Worm (Caenorhabditis elegans): ENCODE results near the gene T25B2.2.
A peak's percentile ranks its signal among the peaks of the same experiment; 100 is the strongest.

Gene T25B2.2

ce11 chrX:6208463-6208862 is 39.0 kb downstream of the T25B2.2 start, which contains the start of gene C14F11.7:
C14F11.7 (minus strand) TSS chrX:6208563.
- no peak for TF ChIP-seq cebp-1 (GFP tag; IDR thresholded peaks at IDR 0.05)
- no peak for TF ChIP-seq cebp-1 (tag; optimal IDR thresholded peaks at IDR 0.05)

ce11 chrX:6211322-6211820 is 41.9 kb downstream of the T25B2.2 start:
- TF ChIP-seq xnd-1 (tag; optimal IDR thresholded peaks at IDR 0.05), result no peak
- TF ChIP-seq zim-3 (tag; optimal IDR thresholded peaks at IDR 0.05), result no peak
- TF ChIP-seq repo-1 (tag; optimal IDR thresholded peaks at IDR 0.05), result no peak
- no peak for TF ChIP-seq lin-40 (tag; optimal IDR thresholded peaks at IDR 0.05)
- no peak for TF ChIP-seq let-526 (GFP tag; IDR thresholded peaks at IDR 0.05)
- TF ChIP-seq bed-1 (GFP tag; IDR thresholded peaks at IDR 0.05), result no peak
- TF ChIP-seq cebp-2 (GFP tag; IDR thresholded peaks at IDR 0.05), result no peak
- no peak for TF ChIP-seq F33H1.4 (GFP tag; IDR thresholded peaks at IDR 0.05)
- TF ChIP-seq aptf-3 (GFP tag; IDR thresholded peaks at IDR 0.05), result no peak
- TF ChIP-seq ztf-18 (tag; optimal IDR thresholded peaks at IDR 0.05), result no peak
- no peak for TF ChIP-seq nhr-120 (GFP tag; IDR thresholded peaks at IDR 0.05)
- no peak for TF ChIP-seq unc-62 (GFP tag; optimal IDR thresholded peaks at IDR 0.05)
- TF ChIP-seq B0261.1 (tag; optimal IDR thresholded peaks at IDR 0.05), result no peak
- no peak for TF ChIP-seq madf-8 (GFP tag; conservative IDR thresholded peaks at IDR 0.05)
- no peak for TF ChIP-seq B0035.1 (tag; optimal IDR thresholded peaks at IDR 0.05)
- no peak for TF ChIP-seq ztf-6 (GFP tag; IDR thresholded peaks at IDR 0.05)

DNA sequence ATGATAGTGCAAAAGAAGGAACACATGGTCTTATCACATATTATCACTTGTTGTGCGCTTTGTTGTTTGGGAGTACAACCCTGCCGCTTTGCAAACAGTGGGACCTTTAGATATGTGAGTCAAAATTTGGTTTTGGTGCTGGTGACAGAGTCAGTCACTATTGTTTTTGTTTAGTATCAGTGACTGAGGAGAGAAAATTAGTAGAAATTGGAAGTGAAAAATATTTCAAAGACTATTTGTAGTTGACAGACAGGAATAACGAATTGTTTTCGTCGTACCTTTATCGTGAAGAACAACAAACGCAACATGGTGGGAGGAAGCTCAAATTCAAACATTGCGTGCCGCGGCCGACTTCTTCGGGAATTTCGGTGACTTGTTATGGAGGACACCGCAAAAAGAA is 47.1 kb downstream of the T25B2.2 start, which contains the start of gene lrch-1:
lrch-1 (minus strand) TSS at position 101 of the 400 bp plus-strand sequence.
- TF ChIP-seq pha-4 (tag; optimal IDR thresholded peaks at IDR 0.05), result no peak

DNA sequence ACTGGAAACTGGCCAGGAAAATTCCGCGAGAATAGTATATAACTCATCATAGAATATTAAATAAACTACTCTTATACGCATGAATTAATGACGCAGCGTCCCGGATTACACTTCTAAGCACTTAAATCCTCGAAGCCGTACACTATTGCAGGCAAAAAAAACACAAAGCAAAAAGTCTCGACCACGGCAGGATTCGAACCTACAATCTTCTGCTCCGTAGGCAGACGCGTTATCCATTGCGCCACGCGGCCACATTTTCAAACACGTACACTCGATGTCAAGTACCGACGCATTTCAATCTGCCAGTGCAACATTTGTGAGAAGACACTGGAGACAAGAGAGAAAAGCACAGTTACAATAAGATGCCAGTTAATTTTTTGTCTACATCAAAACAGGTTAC is 50.4 kb downstream of the T25B2.2 start:
- TF ChIP-seq fkh-3 (tag; optimal IDR thresholded peaks at IDR 0.05) (no peak), unc-130 (GFP tag; optimal IDR thresholded peaks at IDR 0.05) (peak; percentile 15), hmg-1.2 (GFP tag; IDR thresholded peaks at IDR 0.05) (peak; percentile 66), ceh-100 (GFP tag; IDR thresholded peaks at IDR 0.05) (no peak), efl-1 (GFP tag; optimal IDR thresholded peaks at IDR 0.05) (no peak), zfh-2 (GFP tag; conservative IDR thresholded peaks at IDR 0.05) (no peak), nhr-179 (tag; optimal IDR thresholded peaks at IDR 0.05) (peak; percentile 15), athp-1 (tag; optimal IDR thresholded peaks at IDR 0.05) (peak; percentile 17), lin-35 (GFP tag; optimal IDR thresholded peaks at IDR 0.05) (no peak), lag-1 (GFP tag; IDR thresholded peaks at IDR 0.05) (no peak), F39B2.1 (GFP tag; IDR thresholded peaks at IDR 0.05) (no peak), ceh-40 (GFP tag; IDR thresholded peaks at IDR 0.05) (0 out of 2 replicates have a peak, but pooled peaks have one; percentile 18), mxl-1 (tag; optimal IDR thresholded peaks at IDR 0.05) (peak; percentile 43), chd-7 (tag; optimal IDR thresholded peaks at IDR 0.05) (peak; percentile 63), lin-40 (tag; optimal IDR thresholded peaks at IDR 0.05) (peak; percentile 63), tbx-9 (tag; optimal IDR thresholded peaks at IDR 0.05; ENCODE audit: borderline replicate concordance) (no peak), D2030.7 (GFP tag; IDR thresholded peaks at IDR 0.05) (peak; percentile 35; the same call in 1 of the 2 replicates), F33H1.4 (GFP tag; IDR thresholded peaks at IDR 0.05) (no peak), C06A6.2 (GFP tag; conservative IDR thresholded peaks at IDR 0.05) (no peak), die-1 (tag; optimal IDR thresholded peaks at IDR 0.05) (peak; percentile 78), ceh-79 (tag; optimal IDR thresholded peaks at IDR 0.05) (peak; percentile 20), K11D2.4 (GFP tag; IDR thresholded peaks at IDR 0.05) (0 out of 2 replicates have a peak, but pooled peaks have one; percentile 18), nhr-90 (tag; optimal IDR thresholded peaks at IDR 0.05) (peak; percentile 85), ztf-22 (GFP tag; optimal IDR thresholded peaks at IDR 0.05) (no peak), let-607 (tag; optimal IDR thresholded peaks at IDR 0.05) (peak in 1 of 2 experiments; percentile 33), hmg-20 (GFP tag; IDR thresholded peaks at IDR 0.05) (peak; percentile 32; the same call in 1 of the 2 replicates), F23B12.7 (tag; optimal IDR thresholded peaks at IDR 0.05; ENCODE audit: insufficient read depth) (no peak), sptf-2 (GFP tag; optimal IDR thresholded peaks at IDR 0.05) (no peak)

Measured in whole organism, young adult.